Fruit fly (Drosophila melanogaster): ENCODE results near the gene nau.

Gene nau

DNA sequence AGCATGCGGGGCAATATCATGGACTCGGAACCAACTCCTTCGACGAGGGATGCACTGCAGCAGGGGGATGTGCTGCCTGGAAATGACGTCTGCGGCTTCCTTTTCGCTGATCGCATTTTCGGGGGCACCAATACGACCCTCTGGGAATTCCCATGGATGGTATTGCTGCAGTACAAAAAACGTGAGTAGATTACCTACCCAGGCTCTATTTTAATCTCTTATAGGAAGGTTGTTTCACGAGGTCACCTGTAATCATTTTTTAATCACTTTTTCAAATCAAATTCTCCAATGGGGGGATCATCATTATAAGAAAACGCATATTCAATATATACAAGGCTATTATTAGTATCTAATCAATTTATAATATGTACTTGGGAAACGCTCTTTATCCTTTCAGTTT is 31.2 kb downstream of the nau start:
- TF ChIP-seq CG6808 (GFP tag; optimal IDR thresholded peaks at IDR 0.05) (no peak), CG3919 (GFP tag; optimal IDR thresholded peaks at IDR 0.05) (no peak), svp (GFP tag) (peak; percentile 88)

DNA sequence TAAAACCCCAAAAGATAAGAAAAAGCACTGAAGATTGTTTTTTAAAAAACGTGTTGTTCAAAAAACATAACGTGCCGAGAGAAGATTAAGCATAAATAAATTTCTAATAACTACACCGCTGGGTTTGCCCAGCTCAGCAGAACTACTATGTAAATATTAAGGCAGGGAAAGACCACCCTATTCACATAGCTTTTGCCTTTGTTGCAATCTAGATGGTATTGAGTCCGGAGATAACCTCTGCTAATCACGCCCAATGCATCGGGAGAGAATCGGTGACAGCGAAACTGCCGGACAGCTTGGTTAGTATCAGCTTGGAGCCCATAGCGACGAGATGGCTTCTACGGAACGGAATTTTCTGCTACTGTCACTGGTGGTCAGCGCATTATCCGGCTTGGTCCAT is 32.2 kb downstream of the nau start, which contains the start of gene SPE:
Gene SPE, plus strand, starts transcription at position 301 of the 400 bp plus-strand sequence.
- peak; percentile 90 for TF ChIP-seq svp (GFP tag)
- no peak for TF ChIP-seq eg (GFP tag; IDR thresholded peaks at IDR 0.05)

DNA sequence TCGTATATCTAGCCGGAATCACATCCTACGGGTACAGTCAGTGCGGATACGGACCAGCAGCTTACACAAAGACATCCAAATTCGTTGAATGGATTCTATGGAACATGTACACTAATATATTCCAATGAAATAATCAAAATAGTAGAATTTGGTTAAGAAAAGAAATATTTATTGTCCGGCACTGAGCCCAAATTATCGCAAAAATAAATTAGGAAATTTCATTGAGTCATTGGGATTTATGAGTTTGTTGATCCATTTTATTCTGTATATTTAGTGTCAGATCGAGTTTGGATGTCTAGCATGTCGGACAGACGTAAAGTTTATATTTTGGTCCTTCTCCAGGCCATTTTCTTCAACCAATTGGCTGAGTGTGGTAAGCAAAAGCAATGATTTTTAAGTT is 34.4 kb downstream of the nau start, which contains the start of gene CG18754:
Gene CG18754, plus strand, starts transcription at position 301 of the 400 bp plus-strand sequence.
- TF ChIP-seq CG11902 (GFP tag; optimal IDR thresholded peaks at IDR 0.05) (no peak), net (GFP tag; optimal IDR thresholded peaks at IDR 0.05) (no peak), Hr39 (GFP tag; optimal IDR thresholded peaks at IDR 0.05) (no peak), svp (GFP tag) (peak; percentile 43), CG6163 (GFP tag; IDR thresholded peaks at IDR 0.05) (no peak)

dm6 chr3R:23682203-23682602 is 36.0 kb downstream of the nau start, which contains the start of gene CG16710:
TSS of gene CG16710 (plus strand) at chr3R:23682503.
- TF ChIP-seq Sox102F (GFP tag; optimal IDR thresholded peaks at IDR 0.05) (no peak), CG3032 (tag; optimal IDR thresholded peaks at IDR 0.05) (no peak), CG11294 (GFP tag; IDR thresholded peaks at IDR 0.05) (no peak), Eip93F (GFP tag; optimal IDR thresholded peaks at IDR 0.05) (no peak), Sox14 (GFP tag; optimal IDR thresholded peaks at IDR 0.05) (no peak), CG6808 (GFP tag; optimal IDR thresholded peaks at IDR 0.05) (no peak), achi (GFP tag; optimal IDR thresholded peaks at IDR 0.05) (no peak), CG32006 (GFP tag; optimal IDR thresholded peaks at IDR 0.05) (no peak), topi (GFP tag; optimal IDR thresholded peaks at IDR 0.05) (no peak), CG34406 (GFP tag; optimal IDR thresholded peaks at IDR 0.05) (no peak), CG10631 (GFP tag; optimal IDR thresholded peaks at IDR 0.05) (no peak), spab (GFP tag; optimal IDR thresholded peaks at IDR 0.05) (no peak), dsx (GFP tag; optimal IDR thresholded peaks at IDR 0.05; ENCODE audit: poor library complexity, severe bottlenecking) (no peak), CG8119 (GFP tag; IDR thresholded peaks at IDR 0.05) (no peak), CG6276 (GFP tag; optimal IDR thresholded peaks at IDR 0.05) (no peak), Gug (GFP tag; IDR thresholded peaks at IDR 0.05) (no peak), CG9139 (GFP tag; optimal IDR thresholded peaks at IDR 0.05) (no peak), dac (GFP tag; optimal IDR thresholded peaks at IDR 0.05) (no peak), salr (GFP tag; optimal IDR thresholded peaks at IDR 0.05) (no peak)

DNA sequence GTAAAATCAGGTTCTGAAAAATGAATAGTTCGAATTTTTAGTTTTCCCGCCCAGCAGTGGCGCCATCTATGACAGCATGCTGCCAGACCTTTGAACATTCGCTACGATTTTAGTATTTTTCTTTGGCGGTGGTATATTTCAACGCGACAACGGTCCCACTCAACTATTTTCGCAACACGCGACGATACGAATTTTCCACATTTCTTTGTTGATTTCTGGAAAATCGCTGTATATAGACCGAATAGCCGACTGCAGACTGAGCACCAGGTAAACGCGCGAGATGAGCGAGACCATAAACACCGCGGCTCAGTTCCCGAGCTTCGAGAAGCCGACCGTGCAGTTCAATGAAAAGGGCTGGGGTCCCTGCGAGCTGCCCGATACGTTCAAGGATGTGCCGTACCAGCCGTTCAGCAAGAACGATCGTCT is 38.2 kb downstream of the nau start, which contains the start of gene eIF3d1:
Gene eIF3d1, plus strand, starts transcription at position 129 of the 426 bp plus-strand sequence.
- TF ChIP-seq Eip78C (GFP tag) (peak; percentile 46), svp (GFP tag) (peak; percentile 60), fd59A (GFP tag; optimal IDR thresholded peaks at IDR 0.05) (no peak), esn (GFP tag; optimal IDR thresholded peaks at IDR 0.05) (peak; percentile 11), CG31627 (GFP tag; optimal IDR thresholded peaks at IDR 0.05) (peak; percentile 29), cyc (GFP tag; optimal IDR thresholded peaks at IDR 0.05) (peak; percentile 33), CG7368 (GFP tag; optimal IDR thresholded peaks at IDR 0.05) (no peak), Sox14 (GFP tag; optimal IDR thresholded peaks at IDR 0.05) (peak; percentile 83)
